Worm (Caenorhabditis elegans) whole organism, midembryonic: Measurements from ENCODE around the gene T07F12.1.

Experiments
- cog-1 ChIP-seq: sonication (generic microtip); optimal IDR thresholded peaks from 2 replicates; lab custom pipeline; 2016; ENCODE audit warnings: missing genetic modification characterization, missing compliant biosample characterization
- flt-1 ChIP-seq: fragments of 200-800 bp; sonication (Bioruptor generic); IDR thresholded peaks from 2 replicates; pipeline ENCODE4 v1.3.6; 2022; ENCODE audit warnings: missing genetic modification characterization, missing compliant biosample characterization

DNA sequence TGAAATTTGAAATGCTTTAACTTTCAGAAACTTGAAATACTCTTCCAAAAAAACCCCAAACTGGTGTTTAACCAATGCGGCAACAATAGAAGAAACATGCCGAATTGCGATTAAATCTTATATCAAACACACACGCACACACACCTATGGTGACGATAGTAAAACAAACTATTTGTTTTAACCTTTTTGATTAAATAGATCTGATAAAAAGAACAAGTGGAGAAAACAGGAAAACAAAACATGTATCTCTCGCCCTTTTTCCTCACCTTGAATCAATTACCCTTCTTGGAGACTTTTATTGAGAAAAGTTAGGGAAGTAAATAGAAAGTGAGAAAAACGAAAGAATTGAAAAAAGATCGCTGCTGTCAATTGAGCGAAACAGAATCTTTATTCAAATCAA is 32.4 kb upstream of the T07F12.1 start:
- no peak for TF ChIP-seq flt-1 (GFP tag; lab: Robert Waterston, UW)
- no peak for TF ChIP-seq cog-1 (tag; lab: Kevin White, UChicago)
